Worm (Caenorhabditis elegans) whole organism, L1 larva: ENCODE data around the gene C33D9.10.

Experiments
- C04F5.9 ChIP-seq: sonication (generic microtip); optimal IDR thresholded peaks from 2 replicates; lab custom pipeline; 2016; ENCODE audit warnings: missing genetic modification characterization, missing compliant biosample characterization
- F16B12.6 ChIP-seq: fragments of 150-350 bp; optimal IDR thresholded peaks from 2 replicates; lab custom pipeline; 2014; ENCODE audit warnings: missing biosample characterization, missing genetic modification characterization
- alr-1 ChIP-seq: fragments of 200-800 bp; sonication (Bioruptor generic); optimal IDR thresholded peaks from 2 replicates; lab custom pipeline; 2018; ENCODE audit warnings: borderline replicate concordance, mild to moderate bottlenecking, missing genetic modification characterization, missing compliant biosample characterization
- aly-2 ChIP-seq: fragments of 150-350 bp; optimal IDR thresholded peaks from 2 replicates; lab custom pipeline; 2014; ENCODE audit warnings: missing biosample characterization, missing genetic modification characterization
- ceh-63 ChIP-seq: fragments of 200-800 bp; sonication (Bioruptor generic); optimal IDR thresholded peaks from 2 replicates; lab custom pipeline; 2018; ENCODE audit warnings: mild to moderate bottlenecking, missing genetic modification characterization, missing compliant biosample characterization
- ceh-8 ChIP-seq: fragments of 200-800 bp; sonication (Bioruptor generic); optimal IDR thresholded peaks from 2 replicates; lab custom pipeline; 2018; ENCODE audit warnings: mild to moderate bottlenecking, missing genetic modification characterization, moderate library complexity, missing compliant biosample characterization
- ceh-82 ChIP-seq, 3 experiments: fragments of 150-350 bp in 1 of 3; sonication (generic microtip) in 2 of 3; optimal IDR thresholded peaks; 2 replicates each; lab custom pipeline; 2014 to 2017; ENCODE audit warnings: missing biosample characterization in 3 of 3, missing genetic modification characterization in 3 of 3
- ces-1 ChIP-seq: fragments of 150-350 bp; optimal IDR thresholded peaks from 2 replicates; lab custom pipeline; 2014; ENCODE audit warnings: missing biosample characterization, missing genetic modification reagents, missing genetic modification characterization
- efl-1 ChIP-seq, 4 experiments: fragments of 150-350 bp; optimal IDR thresholded peaks in 3 of 4; peaks in 1 of 4; 1 replicate in 1 of 4; 2 replicates in 3 of 4; lab custom pipeline; 2014; ENCODE audit warnings: missing biosample characterization in 2 of 4, missing genetic modification characterization in 2 of 4, missing genetic modification reagents in 2 of 4
- efl-3 ChIP-seq: fragments of 200-800 bp; sonication (Bioruptor generic); optimal IDR thresholded peaks from 2 replicates; lab custom pipeline; 2018; ENCODE audit warnings: mild to moderate bottlenecking, missing genetic modification characterization, missing compliant biosample characterization
- egl-13 ChIP-seq: sonication (generic microtip); optimal IDR thresholded peaks from 2 replicates; lab custom pipeline; 2016; ENCODE audit warnings: missing genotype, missing genetic modification reagents, missing genetic modification characterization, missing compliant biosample characterization
- elt-2 ChIP-seq: sonication (generic microtip); optimal IDR thresholded peaks from 2 replicates; lab custom pipeline; 2016; ENCODE audit warnings: missing genetic modification characterization, mild to moderate bottlenecking, inconsistent platforms, missing compliant biosample characterization, missing genetic modification reagents
- ets-5 ChIP-seq: fragments of 200-800 bp; sonication (Bioruptor generic); IDR thresholded peaks from 2 replicates; pipeline ENCODE4 v1.3.6; 2022; ENCODE audit warnings: missing genetic modification characterization, missing compliant biosample characterization
- fkh-10 ChIP-seq: sonication (generic microtip); optimal IDR thresholded peaks from 2 replicates; lab custom pipeline; 2017; ENCODE audit warnings: missing biosample characterization, missing genetic modification reagents, missing genetic modification characterization
- fkh-8 ChIP-seq: sonication (generic microtip); optimal IDR thresholded peaks from 2 replicates; lab custom pipeline; 2016; ENCODE audit warnings: mild to moderate bottlenecking, missing genetic modification characterization, missing compliant biosample characterization
- fos-1 ChIP-seq: fragments of 150-350 bp; optimal IDR thresholded peaks from 2 replicates; lab custom pipeline; 2014; ENCODE audit warnings: missing biosample characterization, missing genetic modification characterization
- irx-1 ChIP-seq: sonication (generic microtip); optimal IDR thresholded peaks from 2 replicates; lab custom pipeline; 2016; ENCODE audit warnings: missing genetic modification characterization, missing compliant biosample characterization
- jun-1 ChIP-seq: fragments of 150-350 bp; optimal IDR thresholded peaks from 2 replicates; lab custom pipeline; 2014; ENCODE audit warnings: missing biosample characterization, missing genetic modification reagents, missing genetic modification characterization
- lin-14 ChIP-seq: fragments of 200-800 bp; sonication (Bioruptor generic); optimal IDR thresholded peaks from 2 replicates; lab custom pipeline; 2018; ENCODE audit warnings: mild to moderate bottlenecking, missing genetic modification characterization, moderate library complexity, missing compliant biosample characterization
- lin-15B ChIP-seq: fragments of 150-350 bp; sonication (generic microtip); optimal IDR thresholded peaks from 3 replicates; lab custom pipeline; 2014; ENCODE audit warnings: missing biosample characterization, missing genetic modification characterization
- lin-35 ChIP-seq, 2 experiments: fragments of 150-350 bp; optimal IDR thresholded peaks; 2 replicates each; lab custom pipeline; 2014; ENCODE audit warnings: missing biosample characterization in 2 of 2, missing genetic modification characterization in 2 of 2, missing genetic modification reagents in 2 of 2
- lin-39 ChIP-seq: fragments of 150-350 bp; optimal IDR thresholded peaks from 2 replicates; lab custom pipeline; 2014; ENCODE audit warnings: missing biosample characterization, missing genetic modification reagents, missing genetic modification characterization
- lsy-2 ChIP-seq, 2 experiments: fragments of 150-350 bp; optimal IDR thresholded peaks; 2 replicates each; lab custom pipeline; 2014; ENCODE audit warnings: missing biosample characterization in 2 of 2, missing genetic modification characterization in 2 of 2
- mab-9 ChIP-seq: fragments of 200-800 bp; sonication (Bioruptor generic); IDR thresholded peaks from 2 replicates; pipeline ENCODE4 v1.3.6; 2022; ENCODE audit warnings: missing genetic modification reagents, missing genetic modification characterization, missing compliant biosample characterization
- nhr-11 ChIP-seq: fragments of 150-350 bp; optimal IDR thresholded peaks from 2 replicates; lab custom pipeline; 2014; ENCODE audit warnings: missing biosample characterization, missing genetic modification characterization
- nhr-12 ChIP-seq: sonication (generic microtip); optimal IDR thresholded peaks from 2 replicates; lab custom pipeline; 2017; ENCODE audit warnings: missing biosample characterization, missing genetic modification characterization
- nhr-20 ChIP-seq: sonication (generic microtip); optimal IDR thresholded peaks from 2 replicates; lab custom pipeline; 2016; ENCODE audit warnings: mild to moderate bottlenecking, missing genetic modification characterization, missing compliant biosample characterization
- nhr-237 ChIP-seq: fragments of 150-350 bp; optimal IDR thresholded peaks from 2 replicates; lab custom pipeline; 2014; ENCODE audit warnings: missing biosample characterization, missing genetic modification characterization
- nhr-28 ChIP-seq: fragments of 150-350 bp; optimal IDR thresholded peaks from 2 replicates; lab custom pipeline; 2014; ENCODE audit warnings: missing biosample characterization, missing genetic modification characterization
- nhr-85 ChIP-seq: sonication (generic microtip); peaks from one replicate; lab custom pipeline; 2016; ENCODE audit warnings: missing genetic modification characterization, inconsistent platforms, missing compliant biosample characterization
- nhr-90 ChIP-seq: sonication (generic microtip); optimal IDR thresholded peaks from 2 replicates; lab custom pipeline; 2016; ENCODE audit warnings: mild to moderate bottlenecking, missing genetic modification characterization, missing compliant biosample characterization; ENCODE audit not compliant: poor library complexity
- pax-3 ChIP-seq: fragments of 200-800 bp; sonication (Bioruptor generic); optimal IDR thresholded peaks from 2 replicates; lab custom pipeline; 2018; ENCODE audit warnings: mild to moderate bottlenecking, missing genetic modification characterization, moderate library complexity, missing compliant biosample characterization
- skn-1 ChIP-seq: fragments of 150-350 bp; optimal IDR thresholded peaks from 2 replicates; lab custom pipeline; 2014; ENCODE audit warnings: missing biosample characterization, missing genetic modification characterization
- sox-4 ChIP-seq: sonication (generic microtip); optimal IDR thresholded peaks from 2 replicates; lab custom pipeline; 2016; ENCODE audit warnings: missing genetic modification characterization, missing compliant biosample characterization
- sup-37 ChIP-seq: fragments of 200-800 bp; sonication (Bioruptor generic); optimal IDR thresholded peaks from 2 replicates; lab custom pipeline; 2018; ENCODE audit warnings: mild to moderate bottlenecking, missing genetic modification characterization, missing compliant biosample characterization
- tbx-2 ChIP-seq: sonication (generic microtip); optimal IDR thresholded peaks from 2 replicates; lab custom pipeline; 2016; ENCODE audit warnings: missing genetic modification characterization, missing compliant biosample characterization
- tlp-1 ChIP-seq: fragments of 150-350 bp; optimal IDR thresholded peaks from 2 replicates; lab custom pipeline; 2014; ENCODE audit warnings: missing biosample characterization, missing genetic modification characterization
- unc-30 ChIP-seq: sonication (generic microtip); optimal IDR thresholded peaks from 2 replicates; lab custom pipeline; 2017; ENCODE audit warnings: missing biosample characterization, missing genetic modification characterization
- unc-62 ChIP-seq: fragments of 150-350 bp; optimal IDR thresholded peaks from 2 replicates; lab custom pipeline; 2014; ENCODE audit warnings: missing biosample characterization, missing genetic modification reagents, missing genetic modification characterization
- unc-86 ChIP-seq: sonication (generic microtip); optimal IDR thresholded peaks from 2 replicates; lab custom pipeline; 2016; ENCODE audit warnings: missing genetic modification characterization, missing compliant biosample characterization
- xbp-1 ChIP-seq: sonication (generic microtip); optimal IDR thresholded peaks from 2 replicates; lab custom pipeline; 2016; ENCODE audit warnings: missing genetic modification characterization, missing compliant biosample characterization
- zag-1 ChIP-seq: fragments of 150-350 bp; optimal IDR thresholded peaks from 2 replicates; lab custom pipeline; 2014; ENCODE audit warnings: missing biosample characterization, missing genetic modification characterization

C33D9.10 gene

ce11 chrIV:8743654-8744332, 44.2 kb downstream of the C33D9.10 start, which contains the start of gene F21D5.7 (continued):
- TF ChIP-seq nhr-237 (tag; lab: Kevin White, UChicago) (no peak), lin-15B (tag; lab: Kevin White, UChicago) (peak; percentile 65)
- TF ChIP-seq, all 84 proteins: peak for 50

- TF ChIP-seq nhr-12 (no peak), aly-2 (tag; lab: Kevin White, UChicago) (no peak), alr-1 (tag; lab: Kevin White, UChicago) (no peak), mab-9 (GFP tag; lab: Robert Waterston, UW) (no peak)
These were observed 47.0 kb downstream of the C33D9.10 start, which contains the start of gene F21D5.6 for ce11 chrIV:8740952-8741438. TSS of gene F21D5.6 (minus strand) at chrIV:8741388.

- TF ChIP-seq zag-1 (tag; lab: Kevin White, UChicago): no peak
These were observed 48.0 kb downstream of the C33D9.10 start, which contains the start of gene mrps-33 for ce11 chrIV:8739926-8740325. TSS of gene mrps-33 (minus strand) at chrIV:8740026.

- TF ChIP-seq tlp-1 (tag; lab: Kevin White, UChicago): no peak
- TF ChIP-seq F16B12.6 (tag; lab: Kevin White, UChicago): no peak
- TF ChIP-seq fkh-10: no peak
- no peak for TF ChIP-seq sup-37 (GFP tag; lab: Kevin White, UChicago)
- no peak for TF ChIP-seq elt-2 (tag; lab: Kevin White, UChicago)
- TF ChIP-seq sox-4 (tag; lab: Kevin White, UChicago): no peak
- no peak for TF ChIP-seq ceh-82 (tag; optimal IDR thresholded peaks at IDR 0.05; lab: Kevin White, UChicago)
- no peak for TF ChIP-seq unc-30
- TF ChIP-seq lin-14 (GFP tag; lab: Kevin White, UChicago): no peak
- no peak for TF ChIP-seq jun-1 (tag; lab: Kevin White, UChicago)
- no peak for TF ChIP-seq egl-13 (tag; lab: Kevin White, UChicago)
- no peak for TF ChIP-seq pax-3 (tag; lab: Kevin White, UChicago)
- TF ChIP-seq ceh-63: no peak
- no peak for TF ChIP-seq nhr-28 (tag; lab: Kevin White, UChicago)
- no peak for TF ChIP-seq irx-1 (tag; lab: Kevin White, UChicago)
- TF ChIP-seq nhr-12: no peak
- TF ChIP-seq nhr-20 (tag; lab: Kevin White, UChicago): no peak
- no peak for TF ChIP-seq tbx-2 (tag; lab: Kevin White, UChicago)
- TF ChIP-seq lin-15B (tag; lab: Kevin White, UChicago): no peak
These were observed 48.7 kb downstream of the C33D9.10 start, which contains the start of gene F21D5.5 for ce11 chrIV:8739294-8739693. TSS of gene F21D5.5 (minus strand) at chrIV:8739394.

ce11 chrIV:8737787-8738186, 50.2 kb downstream of the C33D9.10 start, which contains the start of gene F21D5.4:
TSS of gene F21D5.4 (plus strand) at chrIV:8738087.
- no peak for TF ChIP-seq nhr-90 (tag; lab: Kevin White, UChicago)
- no peak for TF ChIP-seq efl-1 (optimal IDR thresholded peaks at IDR 0.05; lab: Kevin White, UChicago)
- peak in 1 of 2 experiments; percentile 45 for TF ChIP-seq efl-1 (GFP tag; optimal IDR thresholded peaks at IDR 0.05 in 1 of 2; lab: Kevin White, UChicago)
- no peak for TF ChIP-seq unc-86 (tag; lab: Kevin White, UChicago)
- TF ChIP-seq, all 84 proteins: peak for 1

ce11 chrIV:8737354-8737753, 50.6 kb downstream of the C33D9.10 start:
- TF ChIP-seq unc-62 (GFP tag; lab: Kevin White, UChicago) (no peak), nhr-11 (no peak), lsy-2 (tag; optimal IDR thresholded peaks at IDR 0.05; lab: Kevin White, UChicago) (peak in 1 of 2 experiments; percentile 31), lin-39 (tag; lab: Kevin White, UChicago) (no peak), ceh-8 (GFP tag; lab: Kevin White, UChicago) (no peak), lin-35 (GFP tag; optimal IDR thresholded peaks at IDR 0.05; lab: Kevin White, UChicago) (peak; percentile 17 to 21), tlp-1 (tag; lab: Kevin White, UChicago) (no peak), fos-1 (tag; lab: Kevin White, UChicago) (no peak), xbp-1 (tag; lab: Kevin White, UChicago) (no peak), ets-5 (GFP tag; lab: Robert Waterston, UW) (no peak), fkh-10 (no peak), skn-1 (tag; lab: Kevin White, UChicago) (no peak), efl-3 (GFP tag; lab: Kevin White, UChicago) (no peak), fkh-8 (tag; lab: Kevin White, UChicago) (no peak), ces-1 (GFP tag; lab: Kevin White, UChicago) (no peak), C04F5.9 (tag; lab: Kevin White, UChicago) (no peak), nhr-85 (tag; lab: Kevin White, UChicago) (peak; percentile 72)
